Worm (Caenorhabditis elegans) whole organism, late embryonic: ENCODE data around the gene srlf-13.
A peak's percentile ranks its signal among the peaks of the same experiment; 100 is the strongest.

Experiments used
- C08G9.2 ChIP-seq: sonication (generic microtip); optimal IDR thresholded peaks from 2 replicates; lab custom pipeline; 2016; ENCODE audit warnings: mild to moderate bottlenecking, missing genetic modification characterization, moderate library complexity, missing compliant biosample characterization
- C38D4.7 ChIP-seq: fragments of 200-800 bp; sonication (Bioruptor generic); optimal IDR thresholded peaks from 2 replicates; lab custom pipeline; 2018; ENCODE audit warnings: mild to moderate bottlenecking, missing genetic modification characterization, moderate library complexity, missing compliant biosample characterization
- K09A11.1 ChIP-seq: sonication (generic microtip); optimal IDR thresholded peaks from 2 replicates; lab custom pipeline; 2017; ENCODE audit warnings: antibody characterized with exemption, mild to moderate bottlenecking, missing genetic modification characterization, missing compliant biosample characterization; ENCODE audit not compliant: insufficient read depth
- Y22D7AL.16 ChIP-seq: sonication (generic microtip); optimal IDR thresholded peaks from 2 replicates; lab custom pipeline; 2016; ENCODE audit warnings: missing genetic modification characterization, missing compliant biosample characterization
- ceh-14 ChIP-seq: sonication (generic microtip); optimal IDR thresholded peaks from 2 replicates; lab custom pipeline; 2016; ENCODE audit warnings: missing genotype, missing genetic modification characterization, missing compliant biosample characterization
- ceh-18 ChIP-seq: sonication (generic microtip); optimal IDR thresholded peaks from 2 replicates; lab custom pipeline; 2016; ENCODE audit warnings: missing genetic modification characterization, missing compliant biosample characterization
- ceh-19 ChIP-seq: fragments of 200-800 bp; sonication (Bioruptor generic); optimal IDR thresholded peaks from 2 replicates; lab custom pipeline; 2018; ENCODE audit warnings: mild to moderate bottlenecking, missing genetic modification characterization, missing compliant biosample characterization
- ceh-24 ChIP-seq: sonication (generic microtip); optimal IDR thresholded peaks from 2 replicates; lab custom pipeline; 2016; ENCODE audit warnings: mild to moderate bottlenecking, missing genetic modification characterization, missing compliant biosample characterization
- ceh-31 ChIP-seq: sonication (generic microtip); optimal IDR thresholded peaks from 2 replicates; lab custom pipeline; 2016; ENCODE audit warnings: missing genetic modification characterization, missing compliant biosample characterization
- ceh-34 ChIP-seq: sonication (generic microtip); optimal IDR thresholded peaks from 2 replicates; lab custom pipeline; 2016; ENCODE audit warnings: mild to moderate bottlenecking, missing genetic modification characterization, missing compliant biosample characterization
- ceh-48 ChIP-seq: sonication (generic microtip); optimal IDR thresholded peaks from 2 replicates; lab custom pipeline; 2016; ENCODE audit warnings: missing genetic modification characterization, inconsistent platforms, missing compliant biosample characterization
- ceh-9 ChIP-seq: sonication (generic microtip); optimal IDR thresholded peaks from 2 replicates; lab custom pipeline; 2016; ENCODE audit warnings: mild to moderate bottlenecking, missing genetic modification characterization, inconsistent platforms, missing compliant biosample characterization
- che-1 ChIP-seq: sonication (generic microtip); optimal IDR thresholded peaks from 2 replicates; lab custom pipeline; 2016; ENCODE audit warnings: mild to moderate bottlenecking, missing genetic modification characterization, missing compliant biosample characterization
- dmd-4 ChIP-seq: sonication (generic microtip); optimal IDR thresholded peaks from 2 replicates; lab custom pipeline; 2016; ENCODE audit warnings: borderline replicate concordance, missing genetic modification characterization, missing compliant biosample characterization
- dve-1 ChIP-seq: sonication (generic microtip); optimal IDR thresholded peaks from 2 replicates; lab custom pipeline; 2017; ENCODE audit warnings: antibody characterized with exemption, mild to moderate bottlenecking, missing genetic modification characterization, missing compliant biosample characterization
- fax-1 ChIP-seq: sonication (generic microtip); optimal IDR thresholded peaks from 2 replicates; lab custom pipeline; 2016; ENCODE audit warnings: missing genotype, missing genetic modification characterization, missing compliant biosample characterization
- fkh-10 ChIP-seq: fragments of 150-350 bp; optimal IDR thresholded peaks from 2 replicates; lab custom pipeline; 2014; ENCODE audit warnings: missing biosample characterization, missing genetic modification reagents, missing genetic modification characterization
- fkh-6 ChIP-seq: sonication (generic microtip); optimal IDR thresholded peaks from 2 replicates; lab custom pipeline; 2016; ENCODE audit warnings: missing genetic modification characterization, missing compliant biosample characterization
- hlh-13 ChIP-seq: fragments of 200-800 bp; sonication (Bioruptor generic); optimal IDR thresholded peaks from 2 replicates; lab custom pipeline; 2018; ENCODE audit warnings: mild to moderate bottlenecking, missing genetic modification characterization, missing compliant biosample characterization
- hlh-15 ChIP-seq: sonication (generic microtip); optimal IDR thresholded peaks from 2 replicates; lab custom pipeline; 2016; ENCODE audit warnings: missing genetic modification characterization, missing compliant biosample characterization
- hlh-30 ChIP-seq: sonication (generic microtip); optimal IDR thresholded peaks from 2 replicates; lab custom pipeline; 2017; ENCODE audit warnings: antibody characterized with exemption, missing genetic modification characterization, missing compliant biosample characterization; ENCODE audit not compliant: insufficient read depth
- hlh-8 ChIP-seq: sonication (generic microtip); optimal IDR thresholded peaks from 2 replicates; lab custom pipeline; 2016; ENCODE audit warnings: missing genotype, missing genetic modification characterization, missing compliant biosample characterization
- lin-11 ChIP-seq: fragments of 200-800 bp; sonication (Bioruptor generic); optimal IDR thresholded peaks from 2 replicates; lab custom pipeline; 2018; ENCODE audit warnings: mild to moderate bottlenecking, missing genetic modification characterization, missing compliant biosample characterization
- madf-2 ChIP-seq: sonication (generic microtip); optimal IDR thresholded peaks from 2 replicates; lab custom pipeline; 2017; ENCODE audit warnings: missing genetic modification characterization, missing compliant biosample characterization
- nfya-1 ChIP-seq: sonication (generic microtip); optimal IDR thresholded peaks from 2 replicates; lab custom pipeline; 2017; ENCODE audit warnings: missing genetic modification characterization, mild to moderate bottlenecking, missing compliant biosample characterization, antibody characterized with exemption, moderate library complexity
- nhr-11 ChIP-seq: fragments of 150-350 bp; optimal IDR thresholded peaks from 2 replicates; lab custom pipeline; 2014; ENCODE audit warnings: missing biosample characterization, missing genetic modification characterization
- nhr-232 ChIP-seq: sonication (generic microtip); optimal IDR thresholded peaks from 2 replicates; lab custom pipeline; 2016; ENCODE audit warnings: missing genetic modification characterization, missing compliant biosample characterization
- pha-4 ChIP-seq: fragments of 150-350 bp; optimal IDR thresholded peaks from 2 replicates; lab custom pipeline; 2018; ENCODE audit warnings: missing biosample characterization, missing genetic modification reagents, missing genetic modification characterization
- pqm-1 ChIP-seq: sonication (generic microtip); optimal IDR thresholded peaks from 2 replicates; lab custom pipeline; 2016; ENCODE audit warnings: missing genetic modification characterization, missing compliant biosample characterization
- pros-1 ChIP-seq: fragments of 150-350 bp; optimal IDR thresholded peaks from 2 replicates; lab custom pipeline; 2014; ENCODE audit warnings: missing biosample characterization, missing genetic modification reagents, missing genetic modification characterization
- ref-2 ChIP-seq: sonication (generic microtip); optimal IDR thresholded peaks from 2 replicates; lab custom pipeline; 2016; ENCODE audit warnings: missing genetic modification characterization, missing compliant biosample characterization
- rnt-1 ChIP-seq: sonication (generic microtip); optimal IDR thresholded peaks from 2 replicates; lab custom pipeline; 2016; ENCODE audit warnings: missing genetic modification characterization, missing compliant biosample characterization
- sox-2 ChIP-seq: fragments of 200-800 bp; sonication (Bioruptor generic); IDR thresholded peaks from 2 replicates; pipeline ENCODE4 v1.3.6; 2022; ENCODE audit warnings: missing genetic modification reagents, missing genetic modification characterization, missing compliant biosample characterization
- tbx-2 ChIP-seq: sonication (generic microtip); optimal IDR thresholded peaks from 2 replicates; lab custom pipeline; 2016; ENCODE audit warnings: missing genetic modification characterization, missing compliant biosample characterization
- unc-42 ChIP-seq: sonication (generic microtip); optimal IDR thresholded peaks from 2 replicates; lab custom pipeline; 2016; ENCODE audit warnings: missing genotype, missing genetic modification characterization, missing compliant biosample characterization
- unc-55 ChIP-seq: sonication (generic microtip); optimal IDR thresholded peaks from 2 replicates; lab custom pipeline; 2017; ENCODE audit warnings: missing biosample characterization, missing genetic modification reagents, missing genetic modification characterization
- unc-86 ChIP-seq: sonication (generic microtip); optimal IDR thresholded peaks from 2 replicates; lab custom pipeline; 2016; ENCODE audit warnings: missing genetic modification characterization, missing compliant biosample characterization

Gene srlf-13

ce11 chrIV:10935853-10936491 lies 39.6 kb upstream of the srlf-13 start, which contains the start of gene lgg-2 (continued):
- TF ChIP-seq che-1 (tag; lab: Kevin White, UChicago) (no peak), hlh-13 (GFP tag; lab: Kevin White, UChicago) (no peak), pqm-1 (tag; lab: Kevin White, UChicago) (no peak), fkh-6 (no peak), ceh-18 (tag; lab: Kevin White, UChicago) (peak; percentile 90), dve-1 (tag; lab: Kevin White, UChicago) (no peak), rnt-1 (tag; lab: Kevin White, UChicago) (peak; percentile 75), ceh-9 (tag; lab: Kevin White, UChicago) (no peak), ceh-31 (tag; lab: Kevin White, UChicago) (peak; percentile 73), nfya-1 (tag; lab: Kevin White, UChicago) (peak; percentile 88), dmd-4 (tag; lab: Kevin White, UChicago) (peak; percentile 46), nhr-232 (no peak), unc-55 (GFP tag; lab: Kevin White, UChicago) (peak; percentile 69), pha-4 (no peak), hlh-30 (tag; lab: Kevin White, UChicago) (peak; percentile 100), C38D4.7 (GFP tag; lab: Kevin White, UChicago) (no peak), nhr-11 (tag; lab: Kevin White, UChicago) (no peak)

- peak; percentile 43 for TF ChIP-seq pros-1
- peak; percentile 8 for TF ChIP-seq ceh-14 (tag; lab: Kevin White, UChicago)
- peak; percentile 6 for TF ChIP-seq ceh-48 (tag; lab: Kevin White, UChicago)
- TF ChIP-seq nhr-232 = no peak
- TF ChIP-seq Y22D7AL.16 (tag; lab: Kevin White, UChicago) = no peak
- peak; percentile 28 for TF ChIP-seq hlh-8 (tag; lab: Kevin White, UChicago)
- peak; percentile 26 for TF ChIP-seq tbx-2 (tag; lab: Kevin White, UChicago)
- TF ChIP-seq hlh-13 (GFP tag; lab: Kevin White, UChicago) = no peak
- no peak for TF ChIP-seq ceh-9 (tag; lab: Kevin White, UChicago)
- TF ChIP-seq hlh-30 (tag; lab: Kevin White, UChicago) = peak; percentile 98
- peak; percentile 33 for TF ChIP-seq fax-1 (tag; lab: Kevin White, UChicago)
- no peak for TF ChIP-seq C08G9.2 (tag; lab: Kevin White, UChicago)
- peak; percentile 37 for TF ChIP-seq ceh-34 (tag; lab: Kevin White, UChicago)
- TF ChIP-seq hlh-15 (tag; lab: Kevin White, UChicago) = no peak
- TF ChIP-seq dve-1 (tag; lab: Kevin White, UChicago) = no peak
- no peak for TF ChIP-seq sox-2 (GFP tag; lab: Robert Waterston, UW)
- TF ChIP-seq ref-2 (tag; lab: Kevin White, UChicago) = peak; percentile 37
- peak; percentile 94 for TF ChIP-seq unc-55 (GFP tag; lab: Kevin White, UChicago)
- TF ChIP-seq ceh-18 (tag; lab: Kevin White, UChicago) = peak; percentile 75
- TF ChIP-seq rnt-1 (tag; lab: Kevin White, UChicago) = no peak
- TF ChIP-seq nfya-1 (tag; lab: Kevin White, UChicago) = peak; percentile 50
- TF ChIP-seq fkh-10 (GFP tag; lab: Kevin White, UChicago) = no peak
- peak; percentile 47 for TF ChIP-seq ceh-31 (tag; lab: Kevin White, UChicago)
- TF ChIP-seq unc-42 (tag; lab: Kevin White, UChicago) = peak; percentile 21
These were observed 38.9 kb upstream of the srlf-13 start for ce11 chrIV:10935336-10935735.

ce11 chrIV:10934786-10935185 lies 38.4 kb upstream of the srlf-13 start:
- TF ChIP-seq rnt-1 (tag; lab: Kevin White, UChicago) (no peak), K09A11.1 (no peak), ceh-24 (tag; lab: Kevin White, UChicago) (no peak), madf-2 (tag; lab: Kevin White, UChicago) (no peak), lin-11 (tag; lab: Kevin White, UChicago) (no peak), ceh-19 (GFP tag; lab: Kevin White, UChicago) (no peak), unc-86 (tag; lab: Kevin White, UChicago) (no peak)
